Fruit fly (Drosophila melanogaster) whole organism, embryonic: Measurements from ENCODE around the gene janA.
A peak's percentile ranks its signal among the peaks of the same experiment; 100 is the strongest.

Source experiments
- CG10431 ChIP-seq: fragments of 200-800 bp; sonication (Bioruptor generic); optimal IDR thresholded peaks from 3 replicates; lab custom pipeline; 2018; ENCODE audit warnings: missing biosample characterization, mild to moderate bottlenecking, missing genetic modification characterization
- CG10462 ChIP-seq: fragments of 200-800 bp; sonication (Bioruptor generic); optimal IDR thresholded peaks from 2 replicates; lab custom pipeline; 2016; ENCODE audit warnings: missing biosample characterization, missing genetic modification characterization
- CG10565 ChIP-seq: fragments of 200-800 bp; sonication (Bioruptor generic); optimal IDR thresholded peaks from 3 replicates; lab custom pipeline; 2016; ENCODE audit warnings: missing biosample characterization, mild to moderate bottlenecking, missing genetic modification characterization
- CG11696 ChIP-seq: fragments of 200-800 bp; sonication (Bioruptor generic); IDR thresholded peaks from 2 replicates; pipeline ENCODE4 v1.3.6; 2022; ENCODE audit warnings: missing biosample characterization, missing genetic modification characterization
- CG12155 ChIP-seq: fragments of 200-800 bp; sonication (Bioruptor generic); optimal IDR thresholded peaks from 3 replicates; lab custom pipeline; 2016; ENCODE audit warnings: missing biosample characterization, missing genetic modification characterization
- CG1233 ChIP-seq: fragments of 200-800 bp; sonication (Bioruptor generic); optimal IDR thresholded peaks from 4 replicates; lab custom pipeline; 2018; ENCODE audit warnings: missing biosample characterization, mild to moderate bottlenecking, missing genetic modification characterization
- CG12744 ChIP-seq: fragments of 200-800 bp; sonication (Bioruptor generic); optimal IDR thresholded peaks from 2 replicates; lab custom pipeline; 2016; ENCODE audit warnings: missing biosample characterization, missing genetic modification characterization
- CG14014 ChIP-seq: fragments of 200-800 bp; sonication (Bioruptor generic); IDR thresholded peaks from 2 replicates; pipeline ENCODE4 v1.3.6; 2022; ENCODE audit warnings: missing biosample characterization, missing genetic modification characterization
- CG1647 ChIP-seq: fragments of 200-800 bp; sonication (Bioruptor generic); optimal IDR thresholded peaks from 3 replicates; lab custom pipeline; 2016; ENCODE audit warnings: missing biosample characterization, missing genetic modification characterization
- CG17568 ChIP-seq: fragments of 200-800 bp; sonication (Bioruptor generic); optimal IDR thresholded peaks from 2 replicates; lab custom pipeline; 2018; ENCODE audit warnings: missing biosample characterization, mild to moderate bottlenecking, missing genetic modification characterization, moderate library complexity
- CG17802 ChIP-seq: fragments of 200-800 bp; sonication (Bioruptor generic); optimal IDR thresholded peaks from 2 replicates; lab custom pipeline; 2018; ENCODE audit warnings: missing biosample characterization, mild to moderate bottlenecking, missing genetic modification characterization, moderate library complexity
- CG1792 ChIP-seq: fragments of 200-800 bp; sonication (Bioruptor generic); optimal IDR thresholded peaks from 2 replicates; lab custom pipeline; 2016; ENCODE audit warnings: missing biosample characterization, missing genetic modification characterization
- CG18619 ChIP-seq: fragments of 200-800 bp; sonication (Bioruptor generic); optimal IDR thresholded peaks from 3 replicates; lab custom pipeline; 2017; ENCODE audit warnings: missing biosample characterization, mild to moderate bottlenecking, missing genetic modification characterization
- CG3163 ChIP-seq: fragments of 200-800 bp; sonication (Bioruptor generic); optimal IDR thresholded peaks from 3 replicates; lab custom pipeline; 2016; ENCODE audit warnings: missing biosample characterization, missing genetic modification characterization
- CG32532 ChIP-seq: fragments of 200-800 bp; sonication (Bioruptor generic); IDR thresholded peaks from 2 replicates; pipeline ENCODE4 v1.3.6; 2022; ENCODE audit warnings: missing biosample characterization, missing genetic modification characterization
- CG42726 ChIP-seq: fragments of 200-800 bp; sonication (Bioruptor generic); IDR thresholded peaks from 2 replicates; pipeline ENCODE4 v1.3.6; 2022; ENCODE audit warnings: missing biosample characterization, missing genetic modification characterization; ENCODE audit not compliant: partially characterized antibody
- CG6683 ChIP-seq: fragments of 200-800 bp; sonication (Bioruptor generic); optimal IDR thresholded peaks from 2 replicates; lab custom pipeline; 2017; ENCODE audit warnings: missing biosample characterization, mild to moderate bottlenecking, missing genetic modification characterization, missing genetic modification reagents
- CG6689 ChIP-seq: fragments of 200-800 bp; sonication (Bioruptor generic); IDR thresholded peaks from 2 replicates; pipeline ENCODE4 v1.3.6; 2022; ENCODE audit warnings: missing biosample characterization, missing genetic modification characterization
- CG7745 ChIP-seq: fragments of 200-800 bp; sonication (Bioruptor generic); optimal IDR thresholded peaks from 2 replicates; lab custom pipeline; 2018; ENCODE audit warnings: missing biosample characterization, mild to moderate bottlenecking, missing genetic modification characterization, moderate library complexity
- CG7786 ChIP-seq: fragments of 200-800 bp; sonication (Bioruptor generic); optimal IDR thresholded peaks from 2 replicates; lab custom pipeline; 2016; ENCODE audit warnings: missing biosample characterization, missing genetic modification characterization
- CG7839 ChIP-seq: fragments of 200-800 bp; sonication (Bioruptor generic); optimal IDR thresholded peaks from 3 replicates; lab custom pipeline; 2018; ENCODE audit warnings: missing biosample characterization, mild to moderate bottlenecking, missing genetic modification characterization, moderate library complexity
- CG8290 ChIP-seq, 3 experiments: fragments of 200-800 bp; sonication (Bioruptor generic); optimal IDR thresholded peaks; 2 replicates each; lab custom pipeline; 2016 to 2019; ENCODE audit warnings: missing biosample characterization in 3 of 3, missing genetic modification characterization in 3 of 3, mild to moderate bottlenecking in 2 of 3, moderate library complexity in 1 of 3
- CG8478 ChIP-seq: fragments of >200 bp; optimal IDR thresholded peaks from 2 replicates; lab custom pipeline; 2018
- CG9932 ChIP-seq: fragments of 200-800 bp; sonication (Bioruptor generic); IDR thresholded peaks from 2 replicates; pipeline ENCODE4 v1.3.6; 2022; ENCODE audit warnings: missing biosample characterization, missing genetic modification characterization
- Dp ChIP-seq: fragments of 200-800 bp; sonication (Bioruptor generic); optimal IDR thresholded peaks from 2 replicates; lab custom pipeline; 2018; ENCODE audit warnings: missing biosample characterization, mild to moderate bottlenecking, missing genetic modification characterization, moderate library complexity
- Eip74EF ChIP-seq, 2 experiments: fragments of 200-800 bp in 1 of 2; fragments of >200 bp in 1 of 2; sonication (Bioruptor generic) in 1 of 2; optimal IDR thresholded peaks; 2 replicates each; lab custom pipeline; 2017 to 2019; ENCODE audit warnings: missing biosample characterization in 2 of 2, missing genetic modification characterization in 2 of 2, mild to moderate bottlenecking in 1 of 2, moderate library complexity in 1 of 2
- H15 ChIP-seq: fragments of 200-800 bp; sonication (Bioruptor generic); IDR thresholded peaks from 3 replicates; pipeline ENCODE4 v1.3.6; 2022; ENCODE audit warnings: missing biosample characterization, missing genetic modification characterization
- HmgD ChIP-seq: fragments of 200-800 bp; sonication (Bioruptor generic); optimal IDR thresholded peaks from 3 replicates; lab custom pipeline; 2016; ENCODE audit warnings: missing biosample characterization, missing genetic modification characterization
- Hr3 ChIP-seq: fragments of 200-800 bp; sonication (Bioruptor generic); optimal IDR thresholded peaks from 3 replicates; lab custom pipeline; 2016; ENCODE audit warnings: missing biosample characterization, missing genetic modification characterization
- MBD-R2 ChIP-seq: fragments of 200-800 bp; sonication (Bioruptor generic); IDR thresholded peaks from 2 replicates; pipeline ENCODE4 v1.3.6; 2022; ENCODE audit warnings: missing biosample characterization, missing genetic modification characterization
- Myb ChIP-seq: fragments of 200-800 bp; sonication (Bioruptor generic); optimal IDR thresholded peaks from 2 replicates; lab custom pipeline; 2016; ENCODE audit warnings: missing biosample characterization, missing genetic modification characterization
- NK7.1 ChIP-seq: fragments of 200-800 bp; sonication (Bioruptor generic); optimal IDR thresholded peaks from 3 replicates; lab custom pipeline; 2016; ENCODE audit warnings: missing biosample characterization, missing genetic modification characterization
- NfI ChIP-seq: fragments of 200-800 bp; sonication (Bioruptor generic); optimal IDR thresholded peaks from 3 replicates; lab custom pipeline; 2018; ENCODE audit warnings: missing biosample characterization, mild to moderate bottlenecking, missing genetic modification characterization, moderate library complexity
- Poxn ChIP-seq: fragments of 200-800 bp; sonication (Bioruptor generic); IDR thresholded peaks from 2 replicates; pipeline ENCODE4 v1.3.6; 2022; ENCODE audit warnings: missing biosample characterization, missing genetic modification characterization
- Spps ChIP-seq: fragments of 200-800 bp; sonication (Bioruptor generic); optimal IDR thresholded peaks from 2 replicates; lab custom pipeline; 2018; ENCODE audit warnings: missing biosample characterization, mild to moderate bottlenecking, missing genetic modification characterization
- Xbp1 ChIP-seq: fragments of 200-800 bp; sonication (Bioruptor generic); optimal IDR thresholded peaks from 3 replicates; lab custom pipeline; 2016; ENCODE audit warnings: missing biosample characterization, mild to moderate bottlenecking, missing genetic modification characterization
- caup ChIP-seq: fragments of 200-800 bp; sonication (Bioruptor generic); optimal IDR thresholded peaks from 3 replicates; lab custom pipeline; 2017; ENCODE audit warnings: missing biosample characterization, mild to moderate bottlenecking, missing genetic modification characterization, moderate library complexity; ENCODE audit not compliant: severe bottlenecking
- dysf ChIP-seq: fragments of 200-800 bp; sonication (Bioruptor generic); IDR thresholded peaks from 3 replicates; pipeline ENCODE4 v1.3.6; 2022; ENCODE audit warnings: missing biosample characterization, missing genetic modification characterization
- fd3F ChIP-seq: fragments of 200-800 bp; sonication (Bioruptor generic); optimal IDR thresholded peaks from 2 replicates; lab custom pipeline; 2018; ENCODE audit warnings: missing biosample characterization, mild to moderate bottlenecking, missing genetic modification characterization, moderate library complexity
- grn ChIP-seq: fragments of 200-800 bp; sonication (Bioruptor generic); optimal IDR thresholded peaks from 3 replicates; lab custom pipeline; 2017; ENCODE audit warnings: missing biosample characterization, missing genetic modification characterization
- ken ChIP-seq: fragments of 200-800 bp; sonication (Bioruptor generic); IDR thresholded peaks from 3 replicates; pipeline ENCODE4 v1.3.6; 2022; ENCODE audit warnings: missing biosample characterization, missing genetic modification characterization
- org-1 ChIP-seq: fragments of 200-800 bp; sonication (Bioruptor generic); optimal IDR thresholded peaks from 2 replicates; lab custom pipeline; 2017; ENCODE audit warnings: missing biosample characterization, missing genetic modification characterization
- pan ChIP-seq, 4 experiments: fragments of >200 bp in 3 of 4; fragments of 200-800 bp in 1 of 4; sonication (Bioruptor generic) in 1 of 4; optimal IDR thresholded peaks in 3 of 4; IDR thresholded peaks in 1 of 4; 2 replicates each; pipeline versions ENCODE4 v1.3.6 to Lab custom; 2017 to 2022; ENCODE audit warnings: missing biosample characterization in 2 of 4, missing genetic modification characterization in 2 of 4, mixed read lengths in 1 of 4
- peb ChIP-seq: fragments of 200-800 bp; sonication (Bioruptor generic); IDR thresholded peaks from 2 replicates; pipeline ENCODE4 v1.3.6; 2022; ENCODE audit warnings: missing biosample characterization, missing genetic modification characterization
- pnt ChIP-seq: fragments of 200-800 bp; sonication (Bioruptor generic); optimal IDR thresholded peaks from 3 replicates; lab custom pipeline; 2016; ENCODE audit warnings: missing biosample characterization, missing genetic modification characterization
- tap ChIP-seq: fragments of 200-800 bp; optimal IDR thresholded peaks from 3 replicates; lab custom pipeline; 2019; ENCODE audit warnings: missing biosample characterization, mild to moderate bottlenecking, missing genetic modification characterization, moderate library complexity
- tup ChIP-seq: fragments of 200-800 bp; sonication (Bioruptor generic); optimal IDR thresholded peaks from 2 replicates; lab custom pipeline; 2016; ENCODE audit warnings: missing biosample characterization, mild to moderate bottlenecking, missing genetic modification characterization, moderate library complexity
- tx ChIP-seq: fragments of 200-800 bp; sonication (Bioruptor generic); optimal IDR thresholded peaks from 2 replicates; lab custom pipeline; 2016; ENCODE audit warnings: missing biosample characterization, missing genetic modification characterization
- zfh2 ChIP-seq: fragments of 200-800 bp; sonication (Bioruptor generic); optimal IDR thresholded peaks from 2 replicates; lab custom pipeline; 2016; ENCODE audit warnings: missing biosample characterization, missing genetic modification characterization

The janA gene

DNA sequence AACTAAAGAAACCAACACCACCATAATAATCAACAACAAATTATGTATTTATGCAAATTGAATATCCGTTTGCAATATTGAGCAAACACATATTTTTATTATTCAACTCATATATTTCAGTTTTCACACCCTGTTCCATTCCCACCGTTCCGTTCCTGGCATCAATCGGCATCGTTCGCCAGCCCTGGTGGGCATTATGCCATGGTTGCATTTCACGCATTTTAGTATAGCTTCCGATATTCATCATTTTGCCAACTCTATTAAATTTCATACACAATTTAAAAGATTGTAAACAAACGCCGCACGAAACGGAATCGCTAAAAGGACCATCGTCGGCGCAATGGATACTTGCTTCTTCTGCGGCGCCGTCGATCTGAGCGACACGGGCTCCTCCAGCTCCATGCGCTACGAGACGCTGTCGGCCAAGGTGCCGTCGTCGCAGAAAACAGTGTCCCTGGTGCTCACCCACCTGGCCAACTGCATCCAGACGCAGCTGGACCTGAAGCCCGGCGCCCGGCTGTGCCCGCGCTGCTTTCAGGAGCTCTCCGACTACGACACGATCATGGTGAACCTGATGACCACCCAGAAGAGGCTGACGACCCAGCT, 3.9 kb upstream of the janA start, which contains the start of gene Sry-delta (continued):
- TF ChIP-seq CG32532 (GFP tag; lab: Robert Waterston, UW) (peak; percentile 88), CG10431 (GFP tag; lab: Kevin White, UChicago) (peak; percentile 11), peb (peak; percentile 46; the same call in 1 of the 2 replicates), CG11696 (GFP tag; lab: Robert Waterston, UW) (no peak), CG12155 (GFP tag; lab: Kevin White, UChicago) (peak; percentile 81), CG10565 (GFP tag; lab: Kevin White, UChicago) (no peak), CG18619 (GFP tag; lab: Kevin White, UChicago) (peak; percentile 62), NfI (peak; percentile 83), caup (GFP tag; lab: Kevin White, UChicago) (no peak), CG6683 (GFP tag; lab: Kevin White, UChicago) (peak; percentile 50), ken (GFP tag; lab: Robert Waterston, UW) (peak; percentile 88), CG1647 (peak; percentile 91), CG1792 (GFP tag; lab: Kevin White, UChicago) (peak; percentile 79), org-1 (GFP tag; lab: Kevin White, UChicago) (no peak), CG7745 (tag; lab: Kevin White, UChicago) (no peak), Xbp1 (GFP tag; lab: Kevin White, UChicago) (peak; percentile 91), CG12744 (peak; percentile 55), CG1233 (GFP tag; lab: Kevin White, UChicago) (peak; percentile 52), H15 (peak; percentile 61; the same call in 1 of the 3 replicates), Myb (peak; percentile 70), CG3163 (GFP tag; lab: Kevin White, UChicago) (peak; percentile 60), CG7839 (no peak), fd3F (GFP tag; lab: Kevin White, UChicago) (peak; percentile 3), pan (optimal IDR thresholded peaks at IDR 0.05; lab: Kevin White, UChicago) (no peak), pan (GFP tag; optimal IDR thresholded peaks at IDR 0.05 in 1 of 2, IDR thresholded peaks at IDR 0.05 in 1 of 2) (peak in 1 of 2 experiments; percentile 78), tx (GFP tag; lab: Kevin White, UChicago) (peak; percentile 83), CG8290 (GFP tag; optimal IDR thresholded peaks at IDR 0.05; lab: Kevin White, UChicago) (peak; percentile 72), CG8290 (tag; optimal IDR thresholded peaks at IDR 0.05; lab: Kevin White, UChicago) (peak in 1 of 2 experiments; percentile 37), Dp (GFP tag; lab: Kevin White, UChicago) (peak; percentile 56), tup (GFP tag; lab: Kevin White, UChicago) (peak; percentile 46), Spps (peak; percentile 3), Eip74EF (GFP tag; optimal IDR thresholded peaks at IDR 0.05; lab: Kevin White, UChicago) (no peak), NK7.1 (GFP tag; lab: Kevin White, UChicago) (peak; percentile 69), CG17568 (no peak), tap (tag; lab: Kevin White, UChicago) (peak; percentile 51), MBD-R2 (GFP tag; lab: Robert Waterston, UW) (peak; percentile 98), CG14014 (GFP tag; lab: Robert Waterston, UW) (peak; percentile 61; the same call in 1 of the 2 replicates), CG6689 (GFP tag; lab: Robert Waterston, UW) (peak; percentile 87), CG17802 (tag; lab: Kevin White, UChicago) (peak; percentile 83), grn (no peak), dysf (GFP tag; lab: Robert Waterston, UW) (peak; percentile 59; the same call in 2 of the 3 replicates), CG10462 (GFP tag; lab: Kevin White, UChicago) (peak; percentile 67), CG42726 (GFP tag; lab: Robert Waterston, UW) (peak; percentile 46; the same call in 1 of the 2 replicates), CG9932 (GFP tag; lab: Robert Waterston, UW) (peak; percentile 96), Hr3 (GFP tag; lab: Kevin White, UChicago) (peak; percentile 68), HmgD (GFP tag; lab: Kevin White, UChicago) (peak; percentile 96), pnt (peak; percentile 86), zfh2 (GFP tag; lab: Kevin White, UChicago) (peak; percentile 95), Poxn (GFP tag; lab: Robert Waterston, UW) (peak; percentile 42; the same call in 1 of the 2 replicates), CG8478 (no peak), CG7786 (peak; percentile 85)
